Worm (Caenorhabditis elegans): ENCODE measurements around the gene F38H4.4.

F38H4.4 gene

ce11 chrIV:11821591-11822361 lies 26.3 kb upstream of the F38H4.4 start, which contains the start of the genes par-5 and M117.3 (continued):
- peak; percentile 31 for TF ChIP-seq irx-1 (tag; optimal IDR thresholded peaks at IDR 0.05)
- TF ChIP-seq egl-27 (tag; optimal IDR thresholded peaks at IDR 0.05): no peak
- TF ChIP-seq nhr-90 (tag; optimal IDR thresholded peaks at IDR 0.05; ENCODE audit: poor library complexity): peak; percentile 21
- no peak for TF ChIP-seq sox-4 (tag; optimal IDR thresholded peaks at IDR 0.05)
- TF ChIP-seq pag-3 (tag; optimal IDR thresholded peaks at IDR 0.05; ENCODE audit: borderline replicate concordance, insufficient read depth): no peak
- peak; percentile 9 for TF ChIP-seq lin-13 (GFP tag; optimal IDR thresholded peaks at IDR 0.05)
- TF ChIP-seq blmp-1 (tag; optimal IDR thresholded peaks at IDR 0.05): no peak
- TF ChIP-seq ces-1 (GFP tag; optimal IDR thresholded peaks at IDR 0.05): no peak
- TF ChIP-seq snpc-4 (tag; optimal IDR thresholded peaks at IDR 0.05): no peak
- no peak for TF ChIP-seq pax-3 (tag; optimal IDR thresholded peaks at IDR 0.05)
- no peak for TF ChIP-seq zip-4 (GFP tag; optimal IDR thresholded peaks at IDR 0.05)
- peak; percentile 84 for TF ChIP-seq snu-23 (GFP tag; optimal IDR thresholded peaks at IDR 0.05)
- peak; percentile 64 for TF ChIP-seq elt-2 (tag; optimal IDR thresholded peaks at IDR 0.05)
- peak; percentile 62 for TF ChIP-seq ztf-4 (tag; optimal IDR thresholded peaks at IDR 0.05)
- TF ChIP-seq grh-1 (GFP tag; IDR thresholded peaks at IDR 0.05): no peak
- peak; percentile 72 for TF ChIP-seq unc-86 (tag; optimal IDR thresholded peaks at IDR 0.05)
- peak; percentile 14 for TF ChIP-seq skn-1 (tag; optimal IDR thresholded peaks at IDR 0.05)
- no peak for TF ChIP-seq tlp-1 (tag; optimal IDR thresholded peaks at IDR 0.05)
- no peak for TF ChIP-seq Y116A8C.19 (tag; optimal IDR thresholded peaks at IDR 0.05; ENCODE audit: borderline replicate concordance)
- peak; percentile 48; the same call in 1 of the 2 replicates for TF ChIP-seq ceh-88 (GFP tag; IDR thresholded peaks at IDR 0.05)
- peak; percentile 51 for TF ChIP-seq lir-3 (tag; optimal IDR thresholded peaks at IDR 0.05; ENCODE audit: poor library complexity)
- TF ChIP-seq fkh-10 (GFP tag; optimal IDR thresholded peaks at IDR 0.05): peak; percentile 70
- peak; percentile 49 to 59 (median 56) for TF ChIP-seq dpl-1 (GFP tag; optimal IDR thresholded peaks at IDR 0.05)
- TF ChIP-seq ceh-8 (GFP tag; optimal IDR thresholded peaks at IDR 0.05): peak; percentile 40
- TF ChIP-seq ztf-11 (tag; optimal IDR thresholded peaks at IDR 0.05): peak in 1 of 2 experiments; percentile 34
- peak; percentile 68 for TF ChIP-seq egl-13 (tag; optimal IDR thresholded peaks at IDR 0.05)
- TF ChIP-seq ama-1 (optimal IDR thresholded peaks at IDR 0.05): no peak
- TF ChIP-seq lin-15B (tag; optimal IDR thresholded peaks at IDR 0.05): no peak
- no peak for TF ChIP-seq C04F5.9 (tag; optimal IDR thresholded peaks at IDR 0.05)
- TF ChIP-seq nhr-47 (tag; optimal IDR thresholded peaks at IDR 0.05): peak; percentile 79
- TF ChIP-seq sup-37 (GFP tag; optimal IDR thresholded peaks at IDR 0.05): no peak
- TF ChIP-seq pqm-1 (tag; optimal IDR thresholded peaks at IDR 0.05): no peak

- peak; percentile 90 to 93 for TF ChIP-seq lin-35 (GFP tag; optimal IDR thresholded peaks at IDR 0.05)
- peak; percentile 59 for TF ChIP-seq rnt-1 (tag; optimal IDR thresholded peaks at IDR 0.05)
- no peak for TF ChIP-seq snpc-4 (tag; optimal IDR thresholded peaks at IDR 0.05)
- TF ChIP-seq mep-1 (tag; optimal IDR thresholded peaks at IDR 0.05): peak; percentile 35
- no peak for TF ChIP-seq egl-13 (tag; optimal IDR thresholded peaks at IDR 0.05)
- TF ChIP-seq unc-86 (tag; optimal IDR thresholded peaks at IDR 0.05): peak; percentile 15
- peak; percentile 44 for TF ChIP-seq nhr-47 (tag; optimal IDR thresholded peaks at IDR 0.05)
- TF ChIP-seq swsn-7 (tag; optimal IDR thresholded peaks at IDR 0.05): peak; percentile 55
- no peak for TF ChIP-seq elt-2 (tag; optimal IDR thresholded peaks at IDR 0.05)
- TF ChIP-seq isw-1 (GFP tag; IDR thresholded peaks at IDR 0.05): peak; percentile 46; the same call in 1 of the 2 replicates
- no peak for TF ChIP-seq fkh-10 (GFP tag; optimal IDR thresholded peaks at IDR 0.05)
- peak; percentile 47 for TF ChIP-seq nhr-85 (tag)
- TF ChIP-seq dsc-1 (tag; optimal IDR thresholded peaks at IDR 0.05): peak; percentile 23
- TF ChIP-seq dpl-1 (GFP tag; optimal IDR thresholded peaks at IDR 0.05): peak; percentile 87 to 93 (median 89)
- TF ChIP-seq lin-13 (GFP tag; optimal IDR thresholded peaks at IDR 0.05): peak; percentile 48
- peak; percentile 57 for TF ChIP-seq snu-23 (GFP tag; optimal IDR thresholded peaks at IDR 0.05)
- peak; percentile 48 for TF ChIP-seq nhr-19 (GFP tag; conservative IDR thresholded peaks at IDR 0.05)
- peak; percentile 38 for TF ChIP-seq pax-3 (tag; optimal IDR thresholded peaks at IDR 0.05)
- peak; percentile 10 to 85 (median 34) for TF ChIP-seq ceh-82 (tag; optimal IDR thresholded peaks at IDR 0.05)
- TF ChIP-seq hlh-17 (GFP tag; optimal IDR thresholded peaks at IDR 0.05; ENCODE audit: borderline replicate concordance): no peak
- peak; percentile 44 to 80 for TF ChIP-seq lsy-2 (tag; optimal IDR thresholded peaks at IDR 0.05)
- TF ChIP-seq elt-3 (tag; optimal IDR thresholded peaks at IDR 0.05): peak in 1 of 6 experiments; percentile 36
- peak; percentile 10 for TF ChIP-seq fos-1 (tag; optimal IDR thresholded peaks at IDR 0.05)
- TF ChIP-seq mdl-1 (tag; optimal IDR thresholded peaks at IDR 0.05): peak in 1 of 2 experiments; percentile 29
- peak; percentile 21 for TF ChIP-seq fkh-8 (tag; optimal IDR thresholded peaks at IDR 0.05)
- peak; percentile 79 to 89 for TF ChIP-seq efl-1 (optimal IDR thresholded peaks at IDR 0.05)
- peak; percentile 90 to 98 for TF ChIP-seq efl-1 (GFP tag; optimal IDR thresholded peaks at IDR 0.05 in 1 of 2)
Measured at ce11 chrIV:11822454-11822853, 25.6 kb upstream of the F38H4.4 start.

Measured in whole organism, L1 larva.